Fruit fly (Drosophila melanogaster) whole organism, prepupa: ENCODE measurements around the gene CG3123.

Source experiments
- CG10631 ChIP-seq: fragments of 200-800 bp; sonication (Bioruptor generic); optimal IDR thresholded peaks from 2 replicates; lab custom pipeline; 2016; ENCODE audit warnings: missing biosample characterization, missing genetic modification characterization
- CG11902 ChIP-seq: fragments of 200-800 bp; sonication (Bioruptor generic); optimal IDR thresholded peaks from 3 replicates; lab custom pipeline; 2016; ENCODE audit warnings: missing biosample characterization, missing genetic modification characterization
- CG15336 ChIP-seq: fragments of 200-800 bp; sonication (Bioruptor generic); IDR thresholded peaks from 2 replicates; pipeline ENCODE4 v1.3.6; 2022; ENCODE audit warnings: missing biosample characterization, missing genetic modification characterization
- CG3032 ChIP-seq: fragments of 200-800 bp; optimal IDR thresholded peaks from 2 replicates; lab custom pipeline; 2019; ENCODE audit warnings: missing biosample characterization, mild to moderate bottlenecking, missing genetic modification characterization, moderate library complexity
- CG32006 ChIP-seq: fragments of 200-800 bp; sonication (Bioruptor generic); optimal IDR thresholded peaks from 3 replicates; lab custom pipeline; 2017; ENCODE audit warnings: missing biosample characterization, mild to moderate bottlenecking, missing genetic modification characterization
- CG34406 ChIP-seq: fragments of 200-800 bp; sonication (Bioruptor generic); optimal IDR thresholded peaks from 3 replicates; lab custom pipeline; 2016; ENCODE audit warnings: missing biosample characterization, missing genetic modification characterization
- CG3919 ChIP-seq: fragments of 200-800 bp; sonication (Bioruptor generic); optimal IDR thresholded peaks from 3 replicates; lab custom pipeline; 2016; ENCODE audit warnings: missing biosample characterization, missing genetic modification characterization
- CG4318 ChIP-seq: fragments of 200-800 bp; sonication (Bioruptor generic); optimal IDR thresholded peaks from 3 replicates; lab custom pipeline; 2017; ENCODE audit warnings: missing biosample characterization, mild to moderate bottlenecking, missing genetic modification characterization
- CG6163 ChIP-seq: fragments of 200-800 bp; sonication (Bioruptor generic); IDR thresholded peaks from 3 replicates; pipeline ENCODE4 v1.3.6; 2022; ENCODE audit warnings: missing biosample characterization, missing genetic modification characterization
- CG6276 ChIP-seq: fragments of 200-800 bp; sonication (Bioruptor generic); optimal IDR thresholded peaks from 2 replicates; lab custom pipeline; 2017; ENCODE audit warnings: missing biosample characterization, mild to moderate bottlenecking, missing genetic modification characterization
- CG6792 ChIP-seq: fragments of 200-800 bp; sonication (Bioruptor generic); optimal IDR thresholded peaks from 3 replicates; lab custom pipeline; 2016; ENCODE audit warnings: missing biosample characterization, missing genetic modification characterization
- CG6808 ChIP-seq: fragments of 200-800 bp; sonication (Bioruptor generic); optimal IDR thresholded peaks from 3 replicates; lab custom pipeline; 2017; ENCODE audit warnings: missing biosample characterization, missing genetic modification characterization, mild to moderate bottlenecking, moderate library complexity, missing genetic modification reagents
- CG6854 ChIP-seq: fragments of 200-800 bp; sonication (Bioruptor generic); optimal IDR thresholded peaks from 2 replicates; lab custom pipeline; 2017; ENCODE audit warnings: missing biosample characterization, mild to moderate bottlenecking, missing genetic modification characterization
- CG7368 ChIP-seq: fragments of 200-800 bp; sonication (Bioruptor generic); optimal IDR thresholded peaks from 3 replicates; lab custom pipeline; 2016; ENCODE audit warnings: missing biosample characterization, missing genetic modification characterization
- CG8119 ChIP-seq: fragments of 200-800 bp; sonication (Bioruptor generic); IDR thresholded peaks from 3 replicates; pipeline ENCODE4 v1.3.6; 2022; ENCODE audit warnings: missing biosample characterization, missing genetic modification characterization
- CG8632 ChIP-seq: fragments of 200-800 bp; sonication (Bioruptor generic); optimal IDR thresholded peaks from 3 replicates; lab custom pipeline; 2016; ENCODE audit warnings: missing biosample characterization, missing genetic modification characterization
- Eip75B ChIP-seq: fragments of 200-800 bp; sonication (Bioruptor generic); optimal IDR thresholded peaks from 3 replicates; lab custom pipeline; 2016; ENCODE audit warnings: missing biosample characterization, missing genetic modification characterization
- Eip93F ChIP-seq: fragments of 200-800 bp; sonication (Bioruptor generic); optimal IDR thresholded peaks from 2 replicates; lab custom pipeline; 2016; ENCODE audit warnings: missing biosample characterization, mild to moderate bottlenecking, missing genetic modification characterization
- Ets21C ChIP-seq: fragments of 200-800 bp; sonication (Bioruptor generic); optimal IDR thresholded peaks from 3 replicates; lab custom pipeline; 2016; ENCODE audit warnings: missing biosample characterization, missing genetic modification characterization
- Ets96B ChIP-seq: fragments of 200-800 bp; optimal IDR thresholded peaks from 2 replicates; lab custom pipeline; 2019; ENCODE audit warnings: missing biosample characterization, mild to moderate bottlenecking, missing genetic modification characterization, moderate library complexity
- Hr38 ChIP-seq: sonication (Bioruptor generic); optimal IDR thresholded peaks from 2 replicates; lab custom pipeline; 2016; ENCODE audit warnings: missing biosample characterization, missing genetic modification characterization
- Hr39 ChIP-seq: fragments of 200-800 bp; sonication (Bioruptor generic); optimal IDR thresholded peaks from 2 replicates; lab custom pipeline; 2016; ENCODE audit warnings: missing biosample characterization, missing genetic modification characterization
- Hr4 ChIP-seq: fragments of 200-800 bp; sonication (Bioruptor generic); optimal IDR thresholded peaks from 3 replicates; lab custom pipeline; 2016; ENCODE audit warnings: missing biosample characterization, missing genetic modification characterization
- Lpt ChIP-seq: fragments of 200-800 bp; sonication (Bioruptor generic); optimal IDR thresholded peaks from 3 replicates; lab custom pipeline; 2016; ENCODE audit warnings: missing biosample characterization, missing genetic modification characterization
- Met ChIP-seq: fragments of 200-800 bp; sonication (Bioruptor generic); optimal IDR thresholded peaks from 3 replicates; lab custom pipeline; 2016; ENCODE audit warnings: missing biosample characterization, missing genetic modification characterization
- OdsH ChIP-seq: fragments of 200-800 bp; sonication (Bioruptor generic); optimal IDR thresholded peaks from 3 replicates; lab custom pipeline; 2016; ENCODE audit warnings: missing biosample characterization, missing genetic modification characterization
- Smox ChIP-seq: fragments of 200-800 bp; sonication (Bioruptor generic); optimal IDR thresholded peaks from 3 replicates; lab custom pipeline; 2016; ENCODE audit warnings: missing biosample characterization, missing genetic modification characterization
- Sox102F ChIP-seq: fragments of 200-800 bp; sonication (Bioruptor generic); optimal IDR thresholded peaks from 2 replicates; lab custom pipeline; 2016; ENCODE audit warnings: missing biosample characterization, mild to moderate bottlenecking, missing genetic modification characterization
- Sox14 ChIP-seq: fragments of 200-800 bp; sonication (Bioruptor generic); optimal IDR thresholded peaks from 3 replicates; lab custom pipeline; 2016; ENCODE audit warnings: missing biosample characterization, missing genetic modification characterization
- Sox15 ChIP-seq: fragments of 200-800 bp; sonication (Bioruptor generic); optimal IDR thresholded peaks from 3 replicates; lab custom pipeline; 2016; ENCODE audit warnings: missing biosample characterization, missing genetic modification characterization
- achi ChIP-seq: fragments of 200-800 bp; sonication (Bioruptor generic); optimal IDR thresholded peaks from 3 replicates; lab custom pipeline; 2016; ENCODE audit warnings: missing biosample characterization, missing genetic modification characterization
- acj6 ChIP-seq: fragments of 200-800 bp; sonication (Bioruptor generic); optimal IDR thresholded peaks from 3 replicates; lab custom pipeline; 2016; ENCODE audit warnings: missing biosample characterization, missing genetic modification characterization
- cyc ChIP-seq: fragments of 200-800 bp; sonication (Bioruptor generic); optimal IDR thresholded peaks from 3 replicates; lab custom pipeline; 2016; ENCODE audit warnings: missing biosample characterization, missing genetic modification characterization
- dac ChIP-seq: fragments of 200-800 bp; sonication (Bioruptor generic); optimal IDR thresholded peaks from 2 replicates; lab custom pipeline; 2017; ENCODE audit warnings: missing biosample characterization, mild to moderate bottlenecking, missing genetic modification characterization
- dsx ChIP-seq: fragments of 200-800 bp; optimal IDR thresholded peaks from 3 replicates; lab custom pipeline; 2019; ENCODE audit warnings: missing biosample characterization, mild to moderate bottlenecking, missing genetic modification characterization, moderate library complexity; ENCODE audit not compliant: poor library complexity, severe bottlenecking
- eg ChIP-seq: fragments of 200-800 bp; sonication (Bioruptor generic); IDR thresholded peaks from 3 replicates; pipeline ENCODE4 v1.3.6; 2022; ENCODE audit warnings: missing biosample characterization, missing genetic modification characterization
- esn ChIP-seq: fragments of 200-800 bp; sonication (Bioruptor generic); optimal IDR thresholded peaks from 2 replicates; lab custom pipeline; 2016; ENCODE audit warnings: missing biosample characterization, mild to moderate bottlenecking, missing genetic modification characterization, moderate library complexity
- fd59A ChIP-seq: fragments of 200-800 bp; sonication (Bioruptor generic); optimal IDR thresholded peaks from 2 replicates; lab custom pipeline; 2017; ENCODE audit warnings: missing biosample characterization, mild to moderate bottlenecking, missing genetic modification characterization, missing genetic modification reagents
- fd85E ChIP-seq: fragments of 200-800 bp; sonication (Bioruptor generic); optimal IDR thresholded peaks from 3 replicates; lab custom pipeline; 2016; ENCODE audit warnings: missing biosample characterization, missing genetic modification characterization
- fkh ChIP-seq: fragments of 200-800 bp; sonication (Bioruptor generic); optimal IDR thresholded peaks from 3 replicates; lab custom pipeline; 2017; ENCODE audit warnings: missing biosample characterization, mild to moderate bottlenecking, missing genetic modification characterization, moderate library complexity
- lz ChIP-seq: fragments of 200-800 bp; sonication (Bioruptor generic); optimal IDR thresholded peaks from 3 replicates; lab custom pipeline; 2016; ENCODE audit warnings: missing biosample characterization, missing genetic modification characterization
- net ChIP-seq: fragments of 200-800 bp; sonication (Bioruptor generic); optimal IDR thresholded peaks from 3 replicates; lab custom pipeline; 2016; ENCODE audit warnings: missing biosample characterization, missing genetic modification characterization
- pdm3 ChIP-seq: fragments of 200-800 bp; sonication (Bioruptor generic); optimal IDR thresholded peaks from 3 replicates; lab custom pipeline; 2016; ENCODE audit warnings: missing biosample characterization, missing genetic modification characterization
- salr ChIP-seq, 2 experiments: fragments of 200-800 bp; sonication (Bioruptor generic); optimal IDR thresholded peaks; 3 replicates each; lab custom pipeline; 2016 to 2018; ENCODE audit warnings: missing biosample characterization in 2 of 2, missing genetic modification characterization in 2 of 2, mild to moderate bottlenecking in 1 of 2
- spab ChIP-seq: fragments of 200-800 bp; sonication (Bioruptor generic); optimal IDR thresholded peaks from 2 replicates; lab custom pipeline; 2017; ENCODE audit warnings: missing biosample characterization, mild to moderate bottlenecking, missing genetic modification characterization, missing genetic modification reagents
- ss ChIP-seq, 2 experiments: fragments of 200-800 bp; sonication (Bioruptor generic); optimal IDR thresholded peaks; 2 replicates in 1 of 2; 3 replicates in 1 of 2; lab custom pipeline; 2017 to 2018; ENCODE audit warnings: mild to moderate bottlenecking in 2 of 2, missing biosample characterization in 2 of 2, missing genetic modification characterization in 2 of 2, moderate library complexity in 1 of 2
- svp ChIP-seq: fragments of 200-800 bp; sonication (Bioruptor generic); peaks from one replicate; lab custom pipeline; 2016; ENCODE audit warnings: missing biosample characterization, missing genetic modification characterization
- topi ChIP-seq: fragments of 200-800 bp; sonication (Bioruptor generic); optimal IDR thresholded peaks from 3 replicates; lab custom pipeline; 2016; ENCODE audit warnings: missing biosample characterization, missing genetic modification characterization
- vri ChIP-seq: fragments of 200-800 bp; sonication (Bioruptor generic); optimal IDR thresholded peaks from 3 replicates; lab custom pipeline; 2016; ENCODE audit warnings: missing biosample characterization, mild to moderate bottlenecking, missing genetic modification characterization

CG3123 gene

DNA sequence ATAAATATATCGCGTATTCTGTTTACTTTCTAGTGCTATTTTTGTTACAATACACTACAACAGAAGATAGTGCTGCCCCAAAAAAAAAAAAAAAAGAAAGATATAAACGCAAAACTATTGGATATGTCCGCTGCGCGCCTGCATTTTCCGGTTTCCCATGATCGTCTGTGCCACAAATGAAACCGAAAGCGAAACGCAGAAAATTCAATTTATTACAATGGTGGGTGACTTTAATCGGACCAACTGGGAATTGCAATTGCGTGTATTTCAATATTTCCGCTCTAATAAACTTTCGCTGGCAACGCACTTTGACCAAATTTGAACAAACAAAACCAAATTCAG, 37.3 kb upstream of the CG3123 start:
- TF ChIP-seq CG8119 (GFP tag; lab: Robert Waterston, UW) (peak; percentile 34; the same call in 1 of the 3 replicates), OdsH (no peak)

DNA sequence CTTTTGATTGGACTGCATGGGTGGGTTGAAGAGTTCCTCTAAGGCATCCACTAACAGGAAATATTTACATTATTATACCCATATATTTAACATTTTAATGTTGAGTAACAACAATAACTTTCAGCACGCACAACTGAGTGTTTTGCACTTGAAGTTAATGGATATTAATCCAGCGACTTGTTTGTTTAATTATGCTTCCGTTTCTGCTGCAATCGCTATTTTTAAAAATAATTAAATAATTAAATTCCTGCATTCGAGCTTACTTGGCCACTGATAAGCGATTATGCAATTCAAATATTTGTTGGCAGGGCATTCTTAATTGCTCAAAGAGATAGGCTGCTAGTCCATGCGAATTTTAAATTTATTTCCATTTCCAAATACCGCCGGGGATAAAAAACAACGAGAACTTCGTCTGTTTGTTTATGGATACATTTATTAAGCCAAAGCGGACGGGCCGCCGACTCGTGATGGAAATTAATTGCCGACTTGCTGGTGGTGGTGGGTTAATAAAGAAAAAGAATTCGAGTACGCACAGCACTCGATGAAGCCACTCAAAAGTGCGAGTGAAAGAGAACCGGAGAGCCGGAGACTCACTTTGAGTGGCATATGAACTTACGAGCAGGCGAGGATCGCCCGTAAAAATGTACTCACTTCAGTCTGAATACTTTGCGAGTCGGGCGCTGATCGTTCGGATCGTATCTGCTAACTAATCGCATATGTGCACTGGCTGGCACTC, 36.7 kb upstream of the CG3123 start:
- TF ChIP-seq fkh (GFP tag; lab: Kevin White, UChicago) (peak; percentile 11), CG4318 (GFP tag; lab: Kevin White, UChicago) (no peak), salr (GFP tag; optimal IDR thresholded peaks at IDR 0.05; lab: Kevin White, UChicago) (peak in 1 of 2 experiments; percentile 58), Sox15 (no peak), acj6 (GFP tag; lab: Kevin White, UChicago) (no peak), CG34406 (GFP tag; lab: Kevin White, UChicago) (peak; percentile 7), OdsH (no peak), Met (GFP tag; lab: Kevin White, UChicago) (no peak), CG3032 (tag; lab: Kevin White, UChicago) (peak; percentile 27), CG6854 (GFP tag; lab: Kevin White, UChicago) (no peak), Hr4 (GFP tag; lab: Kevin White, UChicago) (peak; percentile 5), cyc (no peak), spab (GFP tag; lab: Kevin White, UChicago) (no peak), Eip93F (GFP tag; lab: Kevin White, UChicago) (no peak), CG6808 (peak; percentile 43), CG10631 (GFP tag; lab: Kevin White, UChicago) (no peak), Hr38 (no peak), Ets96B (peak; percentile 23), lz (GFP tag; lab: Kevin White, UChicago) (no peak), ss (GFP tag; optimal IDR thresholded peaks at IDR 0.05; lab: Kevin White, UChicago) (peak in 1 of 2 experiments; percentile 41), Hr39 (GFP tag; lab: Kevin White, UChicago) (no peak), Sox14 (GFP tag; lab: Kevin White, UChicago) (peak; percentile 22), net (GFP tag; lab: Kevin White, UChicago) (peak; percentile 43), CG11902 (GFP tag; lab: Kevin White, UChicago) (no peak), Smox (GFP tag; lab: Kevin White, UChicago) (no peak), pdm3 (GFP tag; lab: Kevin White, UChicago) (no peak), achi (GFP tag; lab: Kevin White, UChicago) (peak; percentile 8), vri (GFP tag; lab: Kevin White, UChicago) (peak; percentile 88), Sox102F (GFP tag; lab: Kevin White, UChicago) (no peak), esn (GFP tag; lab: Kevin White, UChicago) (peak; percentile 39), CG6276 (GFP tag; lab: Kevin White, UChicago) (peak; percentile 31), CG32006 (GFP tag; lab: Kevin White, UChicago) (peak; percentile 61), fd85E (GFP tag; lab: Kevin White, UChicago) (no peak), CG3919 (GFP tag; lab: Kevin White, UChicago) (peak; percentile 24), CG8119 (GFP tag; lab: Robert Waterston, UW) (peak; percentile 53), Ets21C (no peak), Lpt (peak; percentile 31), eg (GFP tag; lab: Robert Waterston, UW) (peak; percentile 75), topi (peak; percentile 10), svp (peak; percentile 14), CG6792 (GFP tag; lab: Kevin White, UChicago) (no peak), dsx (GFP tag; lab: Kevin White, UChicago) (no peak), CG7368 (GFP tag; lab: Kevin White, UChicago) (no peak), CG6163 (GFP tag; lab: Robert Waterston, UW) (peak; percentile 44; the same call in 1 of the 3 replicates), CG15336 (peak; percentile 63), fd59A (GFP tag; lab: Kevin White, UChicago) (peak; percentile 11), CG8632 (no peak), Eip75B (GFP tag; lab: Kevin White, UChicago) (peak; percentile 16), dac (peak; percentile 18)
